Worm (Caenorhabditis elegans) whole organism, young adult: Measurements from ENCODE around the gene pak-2.

ENCODE experiments used
- rcor-1 ChIP-seq: fragments of 200-800 bp; sonication (Bioruptor generic); IDR thresholded peaks from 2 replicates; pipeline ENCODE4 v1.3.6; 2022; ENCODE audit warnings: missing genetic modification reagents, missing genetic modification characterization, missing compliant biosample characterization
- repo-1 ChIP-seq: sonication (generic microtip); optimal IDR thresholded peaks from 2 replicates; lab custom pipeline; 2017; ENCODE audit warnings: mild to moderate bottlenecking, missing genetic modification characterization, missing compliant biosample characterization

- TF ChIP-seq rcor-1 (GFP tag; lab: Robert Waterston, UW): no peak
- TF ChIP-seq repo-1 (tag; lab: Kevin White, UChicago): no peak
These were observed 43.2 kb upstream of the pak-2 start for ce11 chrV:11082475-11082874.
